Worm (Caenorhabditis elegans): Measurements from ENCODE around the gene npr-7.

DNA sequence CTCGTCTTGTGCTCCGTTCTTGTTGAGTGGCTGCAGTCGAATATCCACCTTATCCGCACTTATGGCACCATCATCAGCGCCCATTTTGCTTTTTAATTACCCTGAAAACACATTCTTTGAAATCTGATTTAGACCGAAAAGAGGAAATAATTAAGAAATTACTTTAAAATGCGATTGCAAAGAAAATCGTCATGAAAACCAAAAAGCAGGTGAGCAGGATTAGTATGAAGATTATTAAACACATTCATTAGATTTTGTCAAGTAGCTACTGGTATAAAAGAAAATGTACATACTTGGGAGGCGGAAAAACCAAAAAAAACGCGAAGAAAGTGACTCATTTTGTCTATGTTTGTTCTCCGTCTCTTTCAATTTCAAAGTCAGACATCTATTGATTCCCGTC, 48.2 kb downstream of the npr-7 start, which contains the start of gene B0416.5:
- TF ChIP-seq hmg-4 (GFP tag; optimal IDR thresholded peaks at IDR 0.05) (no peak), ets-7 (tag; optimal IDR thresholded peaks at IDR 0.05) (no peak), scrt-1 (GFP tag; IDR thresholded peaks at IDR 0.05) (no peak), tra-4 (tag; optimal IDR thresholded peaks at IDR 0.05) (no peak), ama-1 (optimal IDR thresholded peaks at IDR 0.05) (no peak), sea-1 (GFP tag; conservative IDR thresholded peaks at IDR 0.05) (no peak), ceh-13 (GFP tag; optimal IDR thresholded peaks at IDR 0.05) (no peak), flt-1 (GFP tag; IDR thresholded peaks at IDR 0.05) (no peak), hmbx-1 (tag; optimal IDR thresholded peaks at IDR 0.05) (no peak)

Data from whole organism, early embryonic.